Fruit fly (Drosophila melanogaster): Measurements from ENCODE around the gene CG7888.

CG7888 gene

dm6 chr3L:11093046-11093520 is 39.2 kb downstream of the CG7888 start, which contains the start of gene JIL-1 (continued):
- TF ChIP-seq CG6175 (GFP tag; IDR thresholded peaks at IDR 0.05) (peak; percentile 71; the same call in 2 of the 3 replicates), CG1832 (GFP tag; optimal IDR thresholded peaks at IDR 0.05) (no peak), nerfin-2 (GFP tag; IDR thresholded peaks at IDR 0.05; ENCODE audit: partially characterized antibody) (peak; percentile 80), CG10462 (GFP tag; optimal IDR thresholded peaks at IDR 0.05) (no peak), esg (GFP tag; conservative IDR thresholded peaks at IDR 0.05) (peak; percentile 42; the same call in 1 of the 2 replicates), CkIIα-i1 (GFP tag; IDR thresholded peaks at IDR 0.05) (no peak), CG18262 (tag; optimal IDR thresholded peaks at IDR 0.05) (peak; percentile 43), salm (tag; optimal IDR thresholded peaks at IDR 0.05) (no peak), Lpt (GFP tag; optimal IDR thresholded peaks at IDR 0.05) (no peak), Tbp (GFP tag; optimal IDR thresholded peaks at IDR 0.05) (no peak), bab2 (GFP tag; optimal IDR thresholded peaks at IDR 0.05) (peak; percentile 48), sisA (GFP tag; IDR thresholded peaks at IDR 0.05) (peak; percentile 79), ro (GFP tag; IDR thresholded peaks at IDR 0.05) (no peak), Hsf (GFP tag; optimal IDR thresholded peaks at IDR 0.05) (peak; percentile 50), CG17328 (GFP tag; IDR thresholded peaks at IDR 0.05) (peak; percentile 64), D (optimal IDR thresholded peaks at IDR 0.05) (no peak), D (GFP tag; optimal IDR thresholded peaks at IDR 0.05) (peak; percentile 1), dati (GFP tag; IDR thresholded peaks at IDR 0.05) (peak; percentile 47; the same call in 1 of the 2 replicates), Neu2 (GFP tag; optimal IDR thresholded peaks at IDR 0.05; ENCODE audit: borderline replicate concordance) (no peak), zfh2 (GFP tag; optimal IDR thresholded peaks at IDR 0.05) (peak; percentile 71), MBD-R2 (GFP tag; IDR thresholded peaks at IDR 0.05) (peak; percentile 88), Dfd (GFP tag; optimal IDR thresholded peaks at IDR 0.05) (no peak), CG2875 (GFP tag; optimal IDR thresholded peaks at IDR 0.05) (no peak), CG1647 (GFP tag; optimal IDR thresholded peaks at IDR 0.05) (no peak), CG13624 (GFP tag; optimal IDR thresholded peaks at IDR 0.05) (peak; percentile 46), CG10565 (GFP tag; optimal IDR thresholded peaks at IDR 0.05) (no peak), CG13775 (GFP tag; optimal IDR thresholded peaks at IDR 0.05) (peak; percentile 37), CG4282 (GFP tag; optimal IDR thresholded peaks at IDR 0.05) (peak; percentile 34), br (optimal IDR thresholded peaks at IDR 0.05) (no peak), fru (optimal IDR thresholded peaks at IDR 0.05) (no peak), wor (GFP tag; IDR thresholded peaks at IDR 0.05) (0 out of 2 replicates have a peak, but pooled peaks have one; percentile 11), CG8478 (optimal IDR thresholded peaks at IDR 0.05) (no peak), prd (optimal IDR thresholded peaks at IDR 0.05) (no peak), prd (GFP tag; IDR thresholded peaks at IDR 0.05) (peak; percentile 72; the same call in 2 of the 3 replicates), dmrt99B (tag; optimal IDR thresholded peaks at IDR 0.05) (peak; percentile 16), pb (GFP tag; optimal IDR thresholded peaks at IDR 0.05) (no peak), az2 (GFP tag; optimal IDR thresholded peaks at IDR 0.05) (peak; percentile 48), Lim3 (GFP tag; IDR thresholded peaks at IDR 0.05) (no peak), Dref (GFP tag; IDR thresholded peaks at IDR 0.05) (peak; percentile 84), CG3281 (GFP tag; optimal IDR thresholded peaks at IDR 0.05) (peak; percentile 39), CG11695 (GFP tag; IDR thresholded peaks at IDR 0.05) (0 out of 3 replicates have a peak, but pooled peaks have one; percentile 30), ap (GFP tag; IDR thresholded peaks at IDR 0.05) (no peak), CG3847 (GFP tag; IDR thresholded peaks at IDR 0.05) (peak; percentile 96), Abd-B (GFP tag; optimal IDR thresholded peaks at IDR 0.05) (peak; percentile 26), CG1602 (GFP tag; optimal IDR thresholded peaks at IDR 0.05) (peak; percentile 46), Oli (tag; optimal IDR thresholded peaks at IDR 0.05) (peak; percentile 35), Ets65A (GFP tag) (peak; percentile 96), CG11398 (GFP tag; optimal IDR thresholded peaks at IDR 0.05) (no peak), CG12236 (GFP tag; optimal IDR thresholded peaks at IDR 0.05) (no peak), CG4854 (GFP tag; optimal IDR thresholded peaks at IDR 0.05) (peak; percentile 48), CG6683 (GFP tag; optimal IDR thresholded peaks at IDR 0.05) (no peak), CG11504 (tag; optimal IDR thresholded peaks at IDR 0.05) (peak; percentile 61), E2f2 (GFP tag; IDR thresholded peaks at IDR 0.05) (peak; percentile 49), gcm2 (GFP tag; optimal IDR thresholded peaks at IDR 0.05) (no peak), CTCF (GFP tag; optimal IDR thresholded peaks at IDR 0.05) (no peak)

All from whole organism, embryonic.